Worm (Caenorhabditis elegans): ENCODE data around the gene srh-78.

ce11 chrV:185694-186217 lies 31.2 kb upstream of the srh-78 start, which contains the start of gene arid-1:
- no peak for TF ChIP-seq ces-1 (GFP tag; optimal IDR thresholded peaks at IDR 0.05)
- no peak for TF ChIP-seq unc-39 (tag; optimal IDR thresholded peaks at IDR 0.05)
- peak; percentile 39 for TF ChIP-seq dve-1 (tag; optimal IDR thresholded peaks at IDR 0.05; ENCODE audit: insufficient read depth)
- TF ChIP-seq jun-1 (tag; optimal IDR thresholded peaks at IDR 0.05), result no peak

Measured in whole organism, L4 larva.